Worm (Caenorhabditis elegans) whole organism, early embryonic: ENCODE measurements around the gene srd-59.

Source experiments
- B0310.2 ChIP-seq: sonication (generic microtip); optimal IDR thresholded peaks from 2 replicates; lab custom pipeline; 2016; ENCODE audit warnings: mild to moderate bottlenecking, missing genetic modification characterization, missing compliant biosample characterization
- F13C5.2 ChIP-seq: sonication (generic microtip); optimal IDR thresholded peaks from 2 replicates; lab custom pipeline; 2017; ENCODE audit warnings: mild to moderate bottlenecking, missing genetic modification characterization, inconsistent platforms, missing compliant biosample characterization
- aly-1 ChIP-seq: sonication (generic microtip); optimal IDR thresholded peaks from 2 replicates; lab custom pipeline; 2016; ENCODE audit warnings: missing genetic modification characterization, missing compliant biosample characterization
- ama-1 ChIP-seq: fragments of 150-350 bp; optimal IDR thresholded peaks from 2 replicates; lab custom pipeline; 2014
- ceh-13 ChIP-seq: fragments of 200-800 bp; sonication (Bioruptor generic); optimal IDR thresholded peaks from 2 replicates; lab custom pipeline; 2018; ENCODE audit warnings: mild to moderate bottlenecking, missing genetic modification characterization, missing compliant biosample characterization
- ceh-36 ChIP-seq: sonication (generic microtip); optimal IDR thresholded peaks from 2 replicates; lab custom pipeline; 2016; ENCODE audit warnings: missing genetic modification characterization, inconsistent platforms, missing compliant biosample characterization
- ets-7 ChIP-seq: sonication (generic microtip); optimal IDR thresholded peaks from 2 replicates; lab custom pipeline; 2016; ENCODE audit warnings: missing genotype, missing genetic modification characterization, missing compliant biosample characterization
- flt-1 ChIP-seq: fragments of 200-800 bp; sonication (Bioruptor generic); IDR thresholded peaks from 2 replicates; pipeline ENCODE4 v1.3.6; 2022; ENCODE audit warnings: missing genetic modification characterization, missing compliant biosample characterization
- hmbx-1 ChIP-seq: sonication (generic microtip); optimal IDR thresholded peaks from 2 replicates; lab custom pipeline; 2016; ENCODE audit warnings: mild to moderate bottlenecking, missing genetic modification characterization, missing compliant biosample characterization
- hmg-4 ChIP-seq: fragments of 200-800 bp; sonication (Bioruptor generic); optimal IDR thresholded peaks from 2 replicates; lab custom pipeline; 2018; ENCODE audit warnings: mild to moderate bottlenecking, missing genetic modification characterization, missing compliant biosample characterization
- hnd-1 ChIP-seq: sonication (generic microtip); optimal IDR thresholded peaks from 2 replicates; lab custom pipeline; 2016; ENCODE audit warnings: missing genetic modification characterization, missing compliant biosample characterization
- pes-1 ChIP-seq: fragments of 200-800 bp; sonication (Bioruptor generic); IDR thresholded peaks from 2 replicates; pipeline ENCODE4 v1.3.6; 2022; ENCODE audit warnings: missing genetic modification reagents, missing genetic modification characterization, missing compliant biosample characterization
- scrt-1 ChIP-seq: fragments of 200-800 bp; sonication (Bioruptor generic); IDR thresholded peaks from 2 replicates; pipeline ENCODE4 v1.3.6; 2022; ENCODE audit warnings: missing genetic modification characterization, missing compliant biosample characterization
- sea-1 ChIP-seq: fragments of 200-800 bp; sonication (Bioruptor generic); conservative IDR thresholded peaks from 2 replicates; pipeline ENCODE4 v1.3.6; 2022; ENCODE audit warnings: missing genetic modification characterization, missing compliant biosample characterization
- tbx-11 ChIP-seq: fragments of 200-800 bp; sonication (Bioruptor generic); IDR thresholded peaks from 2 replicates; pipeline ENCODE4 v1.3.6; 2022; ENCODE audit warnings: missing genetic modification characterization, missing compliant biosample characterization
- tbx-37 ChIP-seq: fragments of 200-800 bp; sonication (Bioruptor generic); conservative IDR thresholded peaks from 2 replicates; pipeline ENCODE4 v1.3.6; 2022; ENCODE audit warnings: missing genetic modification reagents, missing genetic modification characterization, missing compliant biosample characterization
- tra-4 ChIP-seq: sonication (generic microtip); optimal IDR thresholded peaks from 2 replicates; lab custom pipeline; 2017; ENCODE audit warnings: missing genetic modification characterization, missing compliant biosample characterization

Gene srd-59

DNA sequence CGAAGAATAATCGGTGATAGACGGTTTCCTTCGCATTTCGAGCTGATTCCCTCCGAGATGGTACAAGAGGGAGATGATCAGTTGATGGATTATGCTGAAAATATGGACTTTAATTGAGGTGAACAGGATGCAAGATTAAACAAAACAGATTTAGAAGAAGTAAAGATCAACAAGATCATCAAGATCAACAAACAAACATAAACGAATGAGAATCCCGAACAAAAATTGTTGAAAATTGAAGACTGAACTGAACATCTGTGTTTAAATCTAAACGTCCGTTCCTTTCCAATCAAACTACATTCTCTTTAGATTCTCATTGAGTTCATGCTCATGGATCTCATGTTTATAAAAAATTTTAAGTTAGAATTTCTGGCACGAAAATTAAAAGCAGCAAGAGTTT, 30.6 kb upstream of the srd-59 start, which contains the start of gene glc-4:
glc-4 (minus strand) TSS at position 101 of the 400 bp plus-strand sequence.
- TF ChIP-seq hnd-1 (tag; lab: Kevin White, UChicago) (no peak), ceh-36 (tag; lab: Kevin White, UChicago) (no peak), tra-4 (tag; lab: Kevin White, UChicago) (no peak), hmbx-1 (tag; lab: Kevin White, UChicago) (no peak), aly-1 (tag; lab: Kevin White, UChicago) (no peak), tbx-37 (GFP tag; lab: Robert Waterston, UW) (no peak), hmg-4 (GFP tag; lab: Kevin White, UChicago) (no peak), sea-1 (GFP tag; lab: Robert Waterston, UW) (no peak), tbx-11 (GFP tag; lab: Robert Waterston, UW) (no peak), pes-1 (GFP tag; lab: Robert Waterston, UW) (no peak), B0310.2 (tag; lab: Kevin White, UChicago) (no peak), ceh-13 (GFP tag; lab: Kevin White, UChicago) (no peak), flt-1 (no peak), ama-1 (no peak), scrt-1 (GFP tag; lab: Robert Waterston, UW) (no peak), ets-7 (tag; lab: Kevin White, UChicago) (no peak), F13C5.2 (tag; lab: Kevin White, UChicago) (no peak)

DNA sequence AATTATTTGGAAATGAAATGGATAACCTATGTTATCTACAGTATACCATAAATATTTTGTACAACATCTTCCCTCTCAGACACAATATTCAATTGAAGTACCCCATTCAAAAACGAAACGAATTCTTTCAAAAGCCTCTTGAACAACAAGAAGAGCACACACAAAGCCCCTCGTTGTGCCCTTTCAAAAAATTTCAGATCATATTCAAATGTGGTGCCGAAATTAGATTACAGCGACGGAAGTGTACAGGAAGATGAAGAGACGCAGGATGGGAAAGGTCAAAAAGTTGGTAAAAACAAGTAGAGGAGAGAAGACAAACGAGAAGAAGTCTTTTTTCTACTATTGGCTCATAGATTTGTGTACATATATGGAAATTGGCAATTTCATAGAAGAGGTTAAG, 29.4 kb upstream of the srd-59 start:
- TF ChIP-seq tbx-11 (GFP tag; lab: Robert Waterston, UW): no peak
- TF ChIP-seq flt-1: no peak
- no peak for TF ChIP-seq tbx-37 (GFP tag; lab: Robert Waterston, UW)
- no peak for TF ChIP-seq ets-7 (tag; lab: Kevin White, UChicago)
- no peak for TF ChIP-seq ceh-36 (tag; lab: Kevin White, UChicago)
- no peak for TF ChIP-seq aly-1 (tag; lab: Kevin White, UChicago)
- no peak for TF ChIP-seq hnd-1 (tag; lab: Kevin White, UChicago)
- no peak for TF ChIP-seq hmbx-1 (tag; lab: Kevin White, UChicago)
- no peak for TF ChIP-seq sea-1 (GFP tag; lab: Robert Waterston, UW)
- no peak for TF ChIP-seq ceh-13 (GFP tag; lab: Kevin White, UChicago)
- TF ChIP-seq scrt-1 (GFP tag; lab: Robert Waterston, UW): no peak
- no peak for TF ChIP-seq pes-1 (GFP tag; lab: Robert Waterston, UW)
- TF ChIP-seq tra-4 (tag; lab: Kevin White, UChicago): no peak
- TF ChIP-seq hmg-4 (GFP tag; lab: Kevin White, UChicago): no peak
- no peak for TF ChIP-seq ama-1
- no peak for TF ChIP-seq F13C5.2 (tag; lab: Kevin White, UChicago)
- TF ChIP-seq B0310.2 (tag; lab: Kevin White, UChicago): no peak

DNA sequence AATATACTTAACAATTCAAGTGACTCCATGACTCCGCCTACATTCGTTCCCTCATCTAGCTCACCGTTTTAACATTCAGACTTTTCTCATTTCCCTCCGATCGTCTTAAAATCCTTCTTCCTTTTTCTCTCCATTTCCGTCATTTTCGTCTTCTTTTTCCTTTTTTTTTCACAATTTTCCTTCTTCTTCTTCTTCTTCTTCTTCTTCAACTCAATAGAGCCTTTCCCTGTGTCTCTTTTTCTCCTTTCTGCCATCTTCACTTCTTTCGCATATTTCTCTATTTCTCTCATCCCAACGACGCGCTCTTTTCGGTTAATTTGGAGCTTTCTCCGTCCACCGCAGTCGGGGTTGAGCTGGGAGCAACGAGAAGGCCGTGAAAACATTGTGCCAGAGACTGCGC, 22.9 kb upstream of the srd-59 start:
- TF ChIP-seq pes-1 (GFP tag; lab: Robert Waterston, UW): no peak
- no peak for TF ChIP-seq ceh-13 (GFP tag; lab: Kevin White, UChicago)
- TF ChIP-seq hmg-4 (GFP tag; lab: Kevin White, UChicago): no peak
- no peak for TF ChIP-seq tbx-11 (GFP tag; lab: Robert Waterston, UW)
- TF ChIP-seq tbx-37 (GFP tag; lab: Robert Waterston, UW): no peak
- no peak for TF ChIP-seq ets-7 (tag; lab: Kevin White, UChicago)
- TF ChIP-seq tra-4 (tag; lab: Kevin White, UChicago): no peak
- TF ChIP-seq B0310.2 (tag; lab: Kevin White, UChicago): no peak
- no peak for TF ChIP-seq F13C5.2 (tag; lab: Kevin White, UChicago)
- TF ChIP-seq aly-1 (tag; lab: Kevin White, UChicago): no peak
- no peak for TF ChIP-seq scrt-1 (GFP tag; lab: Robert Waterston, UW)
- no peak for TF ChIP-seq flt-1
- no peak for TF ChIP-seq hnd-1 (tag; lab: Kevin White, UChicago)
- no peak for TF ChIP-seq ceh-36 (tag; lab: Kevin White, UChicago)
- no peak for TF ChIP-seq sea-1 (GFP tag; lab: Robert Waterston, UW)
- no peak for TF ChIP-seq ama-1
- no peak for TF ChIP-seq hmbx-1 (tag; lab: Kevin White, UChicago)

DNA sequence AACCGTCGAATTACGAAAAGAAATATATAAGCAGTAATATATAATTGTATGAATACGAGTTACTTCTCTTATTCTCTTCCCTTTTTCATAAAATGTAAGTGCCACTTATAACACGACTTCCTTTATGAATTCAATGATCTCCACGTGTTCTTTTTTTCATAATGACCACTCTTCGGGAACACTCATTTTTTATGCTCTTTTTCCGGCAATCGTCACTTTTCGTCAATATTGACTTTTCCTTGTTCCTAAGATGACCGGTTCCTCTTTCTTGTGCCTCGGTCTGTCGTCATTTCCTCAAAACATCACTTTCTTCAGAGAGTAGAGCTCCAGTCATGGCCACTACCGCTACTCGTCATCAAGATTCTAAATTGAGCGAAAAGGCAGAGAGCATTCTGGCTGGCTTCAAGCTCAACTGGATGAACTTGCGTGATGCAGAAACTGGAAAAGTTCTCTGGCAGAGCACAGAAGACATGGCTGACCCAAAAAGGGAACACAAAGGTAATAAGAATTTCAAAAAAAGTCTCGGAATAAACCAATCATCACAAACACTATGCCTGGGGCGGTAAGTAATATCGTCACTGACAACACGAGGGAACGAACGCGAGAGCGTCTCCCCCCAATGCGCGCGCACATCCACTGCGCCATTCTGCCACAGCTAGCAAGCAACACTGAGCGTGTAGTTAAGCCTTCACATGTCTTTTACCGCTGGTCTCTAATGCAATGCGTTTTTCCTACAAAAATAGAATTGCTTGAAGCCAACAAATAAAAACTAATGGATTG, 21.8 kb upstream of the srd-59 start, which contains the start of gene pdl-1:
pdl-1 (plus strand) TSS at position 309 of the 780 bp plus-strand sequence.
- TF ChIP-seq tra-4 (tag; lab: Kevin White, UChicago) (peak; percentile 84), flt-1 (peak; percentile 97), hmbx-1 (tag; lab: Kevin White, UChicago) (peak; percentile 76), tbx-11 (GFP tag; lab: Robert Waterston, UW) (peak; percentile 94), ceh-13 (GFP tag; lab: Kevin White, UChicago) (peak; percentile 95), pes-1 (GFP tag; lab: Robert Waterston, UW) (peak; percentile 97), ceh-36 (tag; lab: Kevin White, UChicago) (peak; percentile 94), hmg-4 (GFP tag; lab: Kevin White, UChicago) (peak; percentile 97), ama-1 (no peak), scrt-1 (GFP tag; lab: Robert Waterston, UW) (peak; percentile 97), tbx-37 (GFP tag; lab: Robert Waterston, UW) (peak; percentile 92), F13C5.2 (tag; lab: Kevin White, UChicago) (peak; percentile 96), sea-1 (GFP tag; lab: Robert Waterston, UW) (peak; percentile 96), aly-1 (tag; lab: Kevin White, UChicago) (peak; percentile 96), ets-7 (tag; lab: Kevin White, UChicago) (peak; percentile 87), hnd-1 (tag; lab: Kevin White, UChicago) (peak; percentile 90), B0310.2 (tag; lab: Kevin White, UChicago) (peak; percentile 89)

DNA sequence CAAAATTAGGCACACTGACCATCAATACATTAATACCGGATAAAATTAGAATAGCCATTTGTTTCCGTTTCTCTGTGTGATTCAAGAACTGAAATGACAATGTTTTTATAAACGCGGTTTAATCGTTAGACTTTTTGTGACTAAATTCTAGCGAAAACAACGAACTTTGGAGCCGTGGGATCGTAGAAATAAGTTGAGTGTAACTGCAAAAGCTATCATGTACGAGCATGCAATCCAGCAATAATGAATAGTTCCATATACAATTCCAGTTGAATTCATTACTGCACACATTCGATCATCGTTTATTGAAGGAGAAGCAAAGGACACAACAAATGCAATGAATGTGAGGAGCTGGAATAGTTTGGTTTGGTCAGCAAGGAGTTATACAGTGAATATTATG, 19.4 kb upstream of the srd-59 start:
- no peak for TF ChIP-seq tra-4 (tag; lab: Kevin White, UChicago)

DNA sequence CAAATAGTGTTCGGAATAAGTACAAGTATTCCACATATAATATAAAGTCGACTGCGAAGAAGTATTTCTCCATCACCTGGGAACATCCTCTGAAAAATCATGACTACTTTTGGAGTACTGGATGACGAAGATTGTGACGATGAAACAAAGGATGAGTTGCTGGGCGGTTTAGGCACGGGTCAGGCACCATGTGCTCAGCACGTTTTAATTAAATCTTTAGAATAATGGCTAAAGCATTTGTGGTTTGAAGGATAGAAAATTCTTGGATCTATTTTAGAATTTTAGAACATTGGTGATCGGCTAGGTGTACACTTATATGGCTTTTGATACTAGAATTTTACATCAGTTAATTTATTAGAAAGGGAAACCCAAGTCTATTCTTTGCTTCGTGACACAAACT, 18.4 kb upstream of the srd-59 start, which contains the start of gene C27H5.6:
C27H5.6 (minus strand) TSS at position 101 of the 400 bp plus-strand sequence.
- TF ChIP-seq tbx-37 (GFP tag; lab: Robert Waterston, UW) (no peak), tra-4 (tag; lab: Kevin White, UChicago) (no peak), pes-1 (GFP tag; lab: Robert Waterston, UW) (no peak), hmbx-1 (tag; lab: Kevin White, UChicago) (no peak)
